Worm (Caenorhabditis elegans) whole organism, L4/young adult: ENCODE measurements around the gene rabr-3.

Experiments
- W03F9.2 ChIP-seq: fragments of 150-350 bp; optimal IDR thresholded peaks from 2 replicates; lab custom pipeline; 2014; ENCODE audit warnings: missing biosample characterization, missing genetic modification characterization
- dao-5 ChIP-seq: sonication (generic microtip); optimal IDR thresholded peaks from 2 replicates; lab custom pipeline; 2016; ENCODE audit warnings: missing genotype, missing genetic modification characterization, moderate library complexity, missing compliant biosample characterization
- him-1 ChIP-seq: sonication (generic microtip); optimal IDR thresholded peaks from 2 replicates; lab custom pipeline; 2016; ENCODE audit warnings: missing genotype, missing genetic modification reagents, missing genetic modification characterization, missing compliant biosample characterization

The rabr-3 gene

DNA sequence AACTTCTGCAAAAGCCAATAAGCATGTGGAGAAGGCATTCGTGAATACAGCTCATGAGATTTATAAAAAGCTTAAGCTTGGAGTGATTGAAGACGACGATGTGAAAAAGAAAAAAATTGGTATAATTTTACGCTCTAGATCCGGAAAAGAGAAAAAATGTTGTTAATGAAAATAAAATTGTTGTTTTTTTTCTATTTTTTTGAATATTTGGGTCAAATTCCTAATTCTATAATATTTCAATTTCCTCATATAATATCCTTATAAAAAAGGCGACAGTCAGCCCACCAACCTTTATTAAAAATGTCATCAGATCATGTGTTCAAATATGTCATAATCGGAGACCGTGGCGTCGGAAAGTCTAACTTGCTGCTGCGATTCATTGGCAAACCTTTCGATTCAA lies at the start of gene rabr-3:
Gene rabr-3, plus strand, starts transcription at position 301 of the 400 bp plus-strand sequence.
- no peak for TF ChIP-seq W03F9.2 (tag; lab: Kevin White, UChicago)
- no peak for TF ChIP-seq dao-5 (tag; lab: Kevin White, UChicago)
- TF ChIP-seq him-1 (tag; lab: Kevin White, UChicago) = no peak

ce11 chrV:16148805-16149204 lies 46.7 kb upstream of the rabr-3 start, which contains the start of gene F10A3.4:
Gene F10A3.4, plus strand, starts transcription at chrV:16149105.
- no peak for TF ChIP-seq him-1 (tag; lab: Kevin White, UChicago)
- TF ChIP-seq dao-5 (tag; lab: Kevin White, UChicago) = no peak
- no peak for TF ChIP-seq W03F9.2 (tag; lab: Kevin White, UChicago)

DNA sequence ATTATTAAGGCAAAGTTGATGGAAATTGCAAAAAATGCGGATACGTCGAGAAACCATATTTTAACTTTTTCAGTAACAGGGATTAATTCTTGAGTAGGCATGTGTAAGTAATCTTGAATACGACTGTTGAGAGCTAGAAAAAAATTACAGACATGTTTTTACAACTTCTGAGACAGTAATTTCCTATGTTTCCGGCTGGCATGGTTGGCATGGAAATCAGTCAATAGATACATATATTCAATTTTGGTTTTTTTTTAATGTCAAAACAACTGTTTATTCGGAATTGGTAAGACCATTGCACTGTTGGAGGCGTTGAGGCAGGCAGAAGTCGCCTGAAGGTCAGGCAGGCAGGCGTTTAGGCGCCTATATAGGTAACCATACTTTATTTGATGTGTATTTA lies 42.1 kb upstream of the rabr-3 start, which contains the start of gene str-254:
Gene str-254, minus strand, starts transcription at position 101 of the 400 bp plus-strand sequence.
- TF ChIP-seq dao-5 (tag; lab: Kevin White, UChicago) (no peak), W03F9.2 (tag; lab: Kevin White, UChicago) (no peak), him-1 (tag; lab: Kevin White, UChicago) (no peak)

- TF ChIP-seq W03F9.2 (tag; lab: Kevin White, UChicago) (no peak), dao-5 (tag; lab: Kevin White, UChicago) (no peak), him-1 (tag; lab: Kevin White, UChicago) (no peak)
Observed at ce11 chrV:16155111-16155510, 40.4 kb upstream of the rabr-3 start, which contains the start of gene str-97. Gene str-97, minus strand, starts transcription at chrV:16155211.

DNA sequence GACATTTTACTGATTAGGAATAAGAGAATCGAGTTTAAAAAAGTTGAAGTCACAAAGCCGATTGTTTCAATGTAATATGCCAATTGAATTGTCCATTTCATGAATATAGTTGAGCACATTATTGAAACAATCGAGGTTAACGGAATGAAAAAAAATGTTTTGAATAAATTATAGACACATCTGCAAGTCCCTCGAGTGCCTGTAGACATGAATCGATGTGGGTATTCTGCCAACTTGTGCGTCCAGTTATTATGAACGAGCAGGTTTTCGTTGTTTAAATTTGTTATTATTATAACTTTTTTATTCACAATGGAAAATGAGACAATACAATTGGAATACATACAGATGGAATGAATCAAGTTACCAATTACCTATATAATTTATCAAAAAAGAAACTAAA lies 37.1 kb upstream of the rabr-3 start, which contains the start of gene str-99:
Gene str-99, minus strand, starts transcription at position 101 of the 400 bp plus-strand sequence.
- TF ChIP-seq W03F9.2 (tag; lab: Kevin White, UChicago) (no peak), dao-5 (tag; lab: Kevin White, UChicago) (no peak), him-1 (tag; lab: Kevin White, UChicago) (no peak)

DNA sequence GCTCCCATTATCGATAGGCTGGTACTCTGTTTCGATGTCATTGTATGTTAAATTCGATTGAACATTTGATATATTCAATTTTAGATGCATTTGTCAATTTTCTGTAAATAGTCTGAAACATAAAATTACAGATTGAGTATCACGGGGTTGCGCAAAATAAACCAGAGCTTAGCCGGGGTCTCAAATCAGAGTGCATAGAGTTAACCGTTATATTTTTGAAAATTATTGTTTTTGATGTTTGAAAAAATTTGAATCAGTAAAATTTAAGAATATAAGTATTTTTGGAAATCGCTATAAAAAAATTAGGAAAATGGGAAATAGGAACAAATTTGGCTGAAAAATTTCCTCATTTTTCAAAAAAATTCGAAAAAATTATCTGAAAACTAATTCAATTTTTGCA lies 35.9 kb upstream of the rabr-3 start, which contains the start of gene F10A3.17:
Gene F10A3.17, minus strand, starts transcription at position 101 of the 400 bp plus-strand sequence.
- no peak for TF ChIP-seq W03F9.2 (tag; lab: Kevin White, UChicago)
- no peak for TF ChIP-seq him-1 (tag; lab: Kevin White, UChicago)
- no peak for TF ChIP-seq dao-5 (tag; lab: Kevin White, UChicago)

DNA sequence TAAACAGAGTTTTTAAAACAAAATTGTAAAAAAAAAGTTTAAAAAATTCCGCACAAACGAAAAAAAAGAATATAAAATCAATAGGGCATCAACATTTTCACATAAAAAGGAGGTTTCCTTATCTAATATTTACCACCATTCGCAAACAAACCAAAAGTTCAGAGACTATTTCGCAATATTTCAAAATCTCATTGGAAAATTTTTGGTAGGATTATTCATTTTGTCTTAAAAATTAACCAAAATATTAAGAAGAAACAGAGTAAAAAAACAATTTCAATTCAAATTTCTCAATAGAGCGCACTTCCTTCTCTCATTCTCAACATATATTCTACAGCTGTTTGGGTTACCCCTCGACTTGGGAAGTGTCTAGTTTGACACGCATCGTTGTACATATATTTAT lies 35.4 kb upstream of the rabr-3 start:
- TF ChIP-seq dao-5 (tag; lab: Kevin White, UChicago) (no peak), W03F9.2 (tag; lab: Kevin White, UChicago) (no peak)

- TF ChIP-seq him-1 (tag; lab: Kevin White, UChicago) (no peak), dao-5 (tag; lab: Kevin White, UChicago) (no peak), W03F9.2 (tag; lab: Kevin White, UChicago) (no peak)
Observed at ce11 chrV:16162124-16162735, 33.2 kb upstream of the rabr-3 start, which contains the start of the genes str-109 and F10A3.11. Gene str-109, minus strand, starts transcription at chrV:16162224. Gene F10A3.11, plus strand, starts transcription at chrV:16162685.

- TF ChIP-seq dao-5 (tag; lab: Kevin White, UChicago) (no peak), him-1 (tag; lab: Kevin White, UChicago) (no peak), W03F9.2 (tag; lab: Kevin White, UChicago) (no peak)
Observed at ce11 chrV:16163719-16164118, 31.8 kb upstream of the rabr-3 start, which contains the start of gene F10A3.12. Gene F10A3.12, plus strand, starts transcription at chrV:16164019.

- no peak for TF ChIP-seq dao-5 (tag; lab: Kevin White, UChicago)
- TF ChIP-seq W03F9.2 (tag; lab: Kevin White, UChicago) = no peak
- no peak for TF ChIP-seq him-1 (tag; lab: Kevin White, UChicago)
Observed at ce11 chrV:16165936-16166335, 29.5 kb upstream of the rabr-3 start, which contains the start of gene str-108. Gene str-108, plus strand, starts transcription at chrV:16166236.

- no peak for TF ChIP-seq W03F9.2 (tag; lab: Kevin White, UChicago)
- TF ChIP-seq him-1 (tag; lab: Kevin White, UChicago) = no peak
- TF ChIP-seq dao-5 (tag; lab: Kevin White, UChicago) = no peak
Observed at ce11 chrV:16169026-16169425, 26.5 kb upstream of the rabr-3 start, which contains the start of gene str-111. Gene str-111, minus strand, starts transcription at chrV:16169126.

DNA sequence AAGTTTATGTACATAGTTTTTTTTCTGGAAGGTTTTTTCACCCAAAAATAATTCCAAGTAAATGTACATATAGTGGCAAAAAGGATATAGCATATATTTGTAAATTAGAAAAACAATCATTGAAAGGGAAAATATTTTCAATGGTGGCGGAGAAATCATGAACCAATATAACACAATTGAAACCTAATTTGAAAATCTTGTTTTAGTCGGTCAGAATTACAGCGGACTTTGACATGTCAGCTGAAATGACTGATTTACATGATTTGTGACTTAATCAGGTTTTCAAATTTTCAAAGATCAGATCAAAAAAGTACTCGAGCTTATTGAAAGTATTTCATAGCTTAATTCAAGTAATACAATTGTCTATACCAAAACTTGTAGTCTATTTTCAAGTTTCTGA lies 23.8 kb upstream of the rabr-3 start, which contains the start of gene K05D4.9:
Gene K05D4.9, minus strand, starts transcription at position 101 of the 400 bp plus-strand sequence.
- TF ChIP-seq him-1 (tag; lab: Kevin White, UChicago) (no peak), W03F9.2 (tag; lab: Kevin White, UChicago) (no peak), dao-5 (tag; lab: Kevin White, UChicago) (no peak)

ce11 chrV:16174109-16174508 lies 21.4 kb upstream of the rabr-3 start:
- TF ChIP-seq him-1 (tag; lab: Kevin White, UChicago) (no peak), dao-5 (tag; lab: Kevin White, UChicago) (no peak), W03F9.2 (tag; lab: Kevin White, UChicago) (no peak)
